Worm (Caenorhabditis elegans) whole organism, late embryonic: ENCODE measurements around the gene ZK262.9.

Experiments
- ceh-14 ChIP-seq: sonication (generic microtip); optimal IDR thresholded peaks from 2 replicates; lab custom pipeline; 2016; ENCODE audit warnings: missing genotype, missing genetic modification characterization, missing compliant biosample characterization
- elt-2 ChIP-seq: sonication (generic microtip); optimal IDR thresholded peaks from 2 replicates; lab custom pipeline; 2016; ENCODE audit warnings: missing genetic modification reagents, missing genetic modification characterization, missing compliant biosample characterization
- fax-1 ChIP-seq: sonication (generic microtip); optimal IDR thresholded peaks from 2 replicates; lab custom pipeline; 2016; ENCODE audit warnings: missing genotype, missing genetic modification characterization, missing compliant biosample characterization
- fkh-10 ChIP-seq: fragments of 150-350 bp; optimal IDR thresholded peaks from 2 replicates; lab custom pipeline; 2014; ENCODE audit warnings: missing biosample characterization, missing genetic modification reagents, missing genetic modification characterization

- TF ChIP-seq fax-1 (tag; lab: Kevin White, UChicago) = no peak
- TF ChIP-seq ceh-14 = no peak
- TF ChIP-seq elt-2 (tag; lab: Kevin White, UChicago) = no peak
- no peak for TF ChIP-seq fkh-10 (GFP tag; lab: Kevin White, UChicago)
Observed at ce11 chrV:18473415-18473814, 33.8 kb downstream of the ZK262.9 start, which contains the start of gene srh-182.
